Worm (Caenorhabditis elegans): ENCODE results near the gene B0361.14.

ce11 chrIII:7273718-7274117, 25.6 kb downstream of the B0361.14 start:
- TF ChIP-seq dpl-1 (GFP tag; optimal IDR thresholded peaks at IDR 0.05), result no peak
- no peak for TF ChIP-seq nhr-11 (tag; optimal IDR thresholded peaks at IDR 0.05)
- no peak for TF ChIP-seq ceh-88 (GFP tag; IDR thresholded peaks at IDR 0.05)
- TF ChIP-seq mab-9 (GFP tag; IDR thresholded peaks at IDR 0.05), result no peak
- no peak for TF ChIP-seq hlh-4 (tag; optimal IDR thresholded peaks at IDR 0.05)
- TF ChIP-seq alr-1 (tag; optimal IDR thresholded peaks at IDR 0.05; ENCODE audit: borderline replicate concordance), result no peak
- no peak for TF ChIP-seq aha-1 (tag; optimal IDR thresholded peaks at IDR 0.05)
- no peak for TF ChIP-seq pqm-1 (tag; optimal IDR thresholded peaks at IDR 0.05)
- TF ChIP-seq tbx-2 (tag; optimal IDR thresholded peaks at IDR 0.05), result peak; percentile 38

Data from whole organism, L1 larva.